Worm (Caenorhabditis elegans) whole organism, L3 larva: ENCODE results near the gene pqn-78.

Experiments used
- R02D3.7 ChIP-seq: fragments of 150-350 bp; optimal IDR thresholded peaks from 2 replicates; lab custom pipeline; 2014; ENCODE audit warnings: missing biosample characterization, missing genetic modification characterization
- aly-2 ChIP-seq: fragments of 150-350 bp; optimal IDR thresholded peaks from 2 replicates; lab custom pipeline; 2014; ENCODE audit warnings: missing biosample characterization, missing genetic modification characterization
- elt-3 ChIP-seq, 3 experiments: fragments of 150-350 bp in 1 of 3; sonication (generic microtip) in 2 of 3; optimal IDR thresholded peaks; 2 replicates in 2 of 3; 4 replicates in 1 of 3; lab custom pipeline; 2014 to 2017; ENCODE audit warnings: missing biosample characterization in 3 of 3, missing genetic modification characterization in 3 of 3
- lin-39 ChIP-seq: fragments of 150-350 bp; optimal IDR thresholded peaks from 2 replicates; lab custom pipeline; 2018; ENCODE audit warnings: missing biosample characterization, missing genetic modification reagents, missing genetic modification characterization
- mdl-1 ChIP-seq: fragments of 150-350 bp; optimal IDR thresholded peaks from 2 replicates; lab custom pipeline; 2014; ENCODE audit warnings: missing biosample characterization, missing genetic modification characterization
- nfya-1 ChIP-seq: sonication (generic microtip); optimal IDR thresholded peaks from 2 replicates; lab custom pipeline; 2017; ENCODE audit warnings: missing genetic modification characterization, mild to moderate bottlenecking, missing compliant biosample characterization, antibody characterized with exemption, moderate library complexity; ENCODE audit not compliant: insufficient read depth
- nhr-28 ChIP-seq: fragments of 150-350 bp; optimal IDR thresholded peaks from 2 replicates; lab custom pipeline; 2014; ENCODE audit warnings: missing biosample characterization, missing genetic modification characterization
- pqm-1 ChIP-seq: fragments of 150-350 bp; optimal IDR thresholded peaks from 2 replicates; lab custom pipeline; 2017; ENCODE audit warnings: missing biosample characterization, missing genetic modification characterization, inconsistent platforms
- snpc-4 ChIP-seq: fragments of 150-350 bp; optimal IDR thresholded peaks from 2 replicates; lab custom pipeline; 2014; ENCODE audit warnings: missing biosample characterization, missing genetic modification characterization

DNA sequence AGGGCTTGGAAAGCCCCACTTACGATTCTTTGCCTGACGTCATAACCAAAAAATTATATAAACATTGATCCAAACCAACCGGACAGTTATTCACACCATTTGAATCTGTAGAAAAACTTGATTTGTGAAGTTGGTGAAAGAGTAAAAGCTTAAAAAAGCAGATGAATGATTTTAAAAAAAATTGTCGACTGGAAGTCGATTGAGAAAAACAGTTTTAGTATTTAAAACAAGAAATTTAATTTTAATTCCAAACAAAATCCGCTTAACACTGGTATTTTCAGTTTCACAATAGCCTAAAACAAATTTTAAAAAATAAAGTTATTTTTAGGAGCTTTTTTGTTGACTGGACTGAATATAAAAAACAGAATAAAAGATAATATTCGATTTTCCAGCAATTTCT, 30.5 kb downstream of the pqn-78 start, which contains the start of gene Y105C5A.1:
- no peak for TF ChIP-seq aly-2
- no peak for TF ChIP-seq elt-3 (tag; optimal IDR thresholded peaks at IDR 0.05; lab: Kevin White, UChicago)
- no peak for TF ChIP-seq nhr-28 (tag; lab: Kevin White, UChicago)
- TF ChIP-seq nfya-1 (tag; lab: Kevin White, UChicago), result no peak
- TF ChIP-seq mdl-1 (tag; lab: Kevin White, UChicago), result no peak
- no peak for TF ChIP-seq lin-39 (tag; lab: Kevin White, UChicago)
- no peak for TF ChIP-seq pqm-1 (tag; lab: Kevin White, UChicago)
- no peak for TF ChIP-seq snpc-4 (tag; lab: Kevin White, UChicago)
- TF ChIP-seq R02D3.7 (tag; lab: Kevin White, UChicago), result no peak
